Worm (Caenorhabditis elegans) whole organism, young adult: Measurements from ENCODE around the gene C03C10.2.

Source experiments
- B0336.3 ChIP-seq: fragments of 200-800 bp; sonication (Bioruptor generic); IDR thresholded peaks from 2 replicates; pipeline ENCODE4 v1.3.6; 2022; ENCODE audit warnings: missing genetic modification characterization, missing compliant biosample characterization
- C17E4.6 ChIP-seq: fragments of 200-800 bp; sonication (Bioruptor generic); IDR thresholded peaks from 2 replicates; pipeline ENCODE4 v1.3.6; 2022; ENCODE audit warnings: missing genetic modification reagents, missing genetic modification characterization, missing compliant biosample characterization
- F52B5.7 ChIP-seq: sonication (generic microtip); optimal IDR thresholded peaks from 2 replicates; lab custom pipeline; 2016; ENCODE audit warnings: mild to moderate bottlenecking, missing genetic modification characterization, missing compliant biosample characterization
- K12H6.12 ChIP-seq: fragments of 200-800 bp; sonication (Bioruptor generic); optimal IDR thresholded peaks from 2 replicates; lab custom pipeline; 2018; ENCODE audit warnings: mild to moderate bottlenecking, missing genetic modification characterization, missing compliant biosample characterization
- Y53F4B.3 ChIP-seq: fragments of 200-800 bp; sonication (Bioruptor generic); IDR thresholded peaks from 2 replicates; pipeline ENCODE4 v1.3.6; 2022; ENCODE audit warnings: missing genetic modification reagents, missing genetic modification characterization, missing compliant biosample characterization
- Y67H2A.10 ChIP-seq: fragments of 200-800 bp; sonication (Bioruptor generic); conservative IDR thresholded peaks from 2 replicates; pipeline ENCODE4 v1.3.6; 2022; ENCODE audit warnings: missing genetic modification reagents, missing genetic modification characterization, missing compliant biosample characterization
- Y95B8A.8 ChIP-seq: fragments of 200-800 bp; sonication (Bioruptor generic); IDR thresholded peaks from 2 replicates; pipeline ENCODE4 v1.3.6; 2022; ENCODE audit warnings: missing genetic modification reagents, missing genetic modification characterization, missing compliant biosample characterization
- ama-1 ChIP-seq, 3 experiments: fragments of 150-350 bp in 1 of 3; sonication (generic microtip) in 2 of 3; optimal IDR thresholded peaks; 2 replicates each; lab custom pipeline; 2014 to 2018; ENCODE audit warnings: missing biosample characterization in 2 of 3, missing genetic modification characterization in 2 of 3, missing genetic modification reagents in 2 of 3
- attf-3 ChIP-seq: fragments of 200-800 bp; sonication (Bioruptor generic); conservative IDR thresholded peaks from 2 replicates; pipeline ENCODE4 v1.3.6; 2022; ENCODE audit warnings: missing genetic modification reagents, missing genetic modification characterization, missing compliant biosample characterization
- ceh-100 ChIP-seq: fragments of 200-800 bp; sonication (Bioruptor generic); IDR thresholded peaks from 2 replicates; pipeline ENCODE4 v1.3.6; 2022; ENCODE audit warnings: missing genetic modification reagents, missing genetic modification characterization, missing compliant biosample characterization
- ceh-91 ChIP-seq: fragments of 200-800 bp; sonication (Bioruptor generic); IDR thresholded peaks from 2 replicates; pipeline ENCODE4 v1.3.6; 2022; ENCODE audit warnings: missing genetic modification reagents, missing genetic modification characterization, missing compliant biosample characterization
- chd-7 ChIP-seq: sonication (generic microtip); optimal IDR thresholded peaks from 2 replicates; lab custom pipeline; 2016; ENCODE audit warnings: mild to moderate bottlenecking, missing genetic modification characterization, moderate library complexity, missing compliant biosample characterization
- dpff-1 ChIP-seq: sonication (generic microtip); optimal IDR thresholded peaks from 2 replicates; lab custom pipeline; 2017; ENCODE audit warnings: mild to moderate bottlenecking, missing genetic modification characterization, missing compliant biosample characterization
- dpl-1 ChIP-seq: fragments of 150-350 bp; optimal IDR thresholded peaks from 2 replicates; lab custom pipeline; 2014; ENCODE audit warnings: missing biosample characterization, missing genetic modification reagents, missing genetic modification characterization
- hlh-12 ChIP-seq: sonication (generic microtip); optimal IDR thresholded peaks from 2 replicates; lab custom pipeline; 2016; ENCODE audit warnings: missing genetic modification characterization, missing compliant biosample characterization
- hrde-1 ChIP-seq: sonication (generic microtip); optimal IDR thresholded peaks from 2 replicates; lab custom pipeline; 2016; ENCODE audit warnings: missing genetic modification characterization, mild to moderate bottlenecking, missing compliant biosample characterization, moderate library complexity, missing genotype, missing genetic modification reagents, borderline replicate concordance
- hsf-1 ChIP-seq: fragments of 200-800 bp; sonication (Bioruptor generic); IDR thresholded peaks from 2 replicates; pipeline ENCODE4 v1.3.6; 2022; ENCODE audit warnings: missing genetic modification reagents, missing genetic modification characterization, missing compliant biosample characterization
- lag-1 ChIP-seq: fragments of 200-800 bp; sonication (Bioruptor generic); IDR thresholded peaks from 2 replicates; pipeline ENCODE4 v1.3.6; 2022; ENCODE audit warnings: missing genetic modification reagents, missing genetic modification characterization, missing compliant biosample characterization
- lsy-27 ChIP-seq: sonication (generic microtip); optimal IDR thresholded peaks from 2 replicates; lab custom pipeline; 2017; ENCODE audit warnings: missing genetic modification characterization, mild to moderate bottlenecking, missing compliant biosample characterization, antibody characterized with exemption, missing genotype, borderline replicate concordance; ENCODE audit not compliant: insufficient read depth
- madf-10 ChIP-seq: sonication (generic microtip); optimal IDR thresholded peaks from 2 replicates; lab custom pipeline; 2016; ENCODE audit warnings: mild to moderate bottlenecking, missing genetic modification characterization, missing compliant biosample characterization
- madf-6 ChIP-seq: fragments of 200-800 bp; sonication (Bioruptor generic); IDR thresholded peaks from 2 replicates; pipeline ENCODE4 v1.3.6; 2022; ENCODE audit warnings: missing genetic modification reagents, missing genetic modification characterization, missing compliant biosample characterization
- madf-8 ChIP-seq: fragments of 200-800 bp; sonication (Bioruptor generic); conservative IDR thresholded peaks from 2 replicates; pipeline ENCODE4 v1.3.6; 2022; ENCODE audit warnings: missing genetic modification reagents, missing genetic modification characterization, missing compliant biosample characterization
- mes-4 ChIP-seq: sonication (generic microtip); optimal IDR thresholded peaks from 2 replicates; lab custom pipeline; 2016; ENCODE audit warnings: missing genotype, missing genetic modification characterization, missing compliant biosample characterization
- nfya-1 ChIP-seq: sonication (generic microtip); optimal IDR thresholded peaks from 2 replicates; lab custom pipeline; 2017; ENCODE audit warnings: antibody characterized with exemption, missing compliant biosample characterization, missing genetic modification characterization, borderline replicate concordance; ENCODE audit not compliant: insufficient read depth
- nfyb-1 ChIP-seq: fragments of 200-800 bp; sonication (Bioruptor generic); IDR thresholded peaks from 2 replicates; pipeline ENCODE4 v1.3.6; 2022; ENCODE audit warnings: missing genetic modification reagents, missing genetic modification characterization, missing compliant biosample characterization
- nhr-179 ChIP-seq: sonication (generic microtip); optimal IDR thresholded peaks from 2 replicates; lab custom pipeline; 2016; ENCODE audit warnings: mild to moderate bottlenecking, missing genetic modification characterization, missing compliant biosample characterization
- nhr-27 ChIP-seq: fragments of 200-800 bp; sonication (Bioruptor generic); optimal IDR thresholded peaks from 2 replicates; lab custom pipeline; 2018; ENCODE audit warnings: mild to moderate bottlenecking, missing genetic modification characterization, moderate library complexity, missing compliant biosample characterization
- nhr-80 ChIP-seq: sonication (generic microtip); optimal IDR thresholded peaks from 2 replicates; lab custom pipeline; 2016; ENCODE audit warnings: missing genetic modification characterization, missing compliant biosample characterization
- sdz-38 ChIP-seq: sonication (generic microtip); optimal IDR thresholded peaks from 2 replicates; lab custom pipeline; 2016; ENCODE audit warnings: missing genotype, missing genetic modification characterization, missing compliant biosample characterization
- sea-2 ChIP-seq: fragments of 200-800 bp; sonication (Bioruptor generic); IDR thresholded peaks from 2 replicates; pipeline ENCODE4 v1.3.6; 2022; ENCODE audit warnings: missing genetic modification characterization, missing compliant biosample characterization
- snpc-1.1 ChIP-seq: sonication (generic microtip); optimal IDR thresholded peaks from 2 replicates; lab custom pipeline; 2017; ENCODE audit warnings: missing genetic modification characterization, mild to moderate bottlenecking, missing compliant biosample characterization, antibody characterized with exemption, moderate library complexity, missing genotype, missing genetic modification reagents; ENCODE audit not compliant: insufficient read depth
- somi-1 ChIP-seq: fragments of 200-800 bp; sonication (Bioruptor generic); optimal IDR thresholded peaks from 2 replicates; lab custom pipeline; 2018; ENCODE audit warnings: mild to moderate bottlenecking, missing genetic modification characterization, missing compliant biosample characterization
- tlf-1 ChIP-seq: fragments of 200-800 bp; sonication (Bioruptor generic); optimal IDR thresholded peaks from 2 replicates; lab custom pipeline; 2018; ENCODE audit warnings: mild to moderate bottlenecking, missing genetic modification characterization, missing compliant biosample characterization
- unc-62 ChIP-seq: fragments of 150-350 bp; optimal IDR thresholded peaks from 2 replicates; lab custom pipeline; 2014; ENCODE audit warnings: missing biosample characterization, missing genetic modification reagents, missing genetic modification characterization
- zfh-2 ChIP-seq: fragments of 200-800 bp; sonication (Bioruptor generic); conservative IDR thresholded peaks from 2 replicates; pipeline ENCODE4 v1.3.6; 2022; ENCODE audit warnings: missing genetic modification reagents, missing genetic modification characterization, missing compliant biosample characterization
- ztf-22 ChIP-seq: fragments of 200-800 bp; sonication (Bioruptor generic); optimal IDR thresholded peaks from 2 replicates; lab custom pipeline; 2018; ENCODE audit warnings: mild to moderate bottlenecking, missing genetic modification characterization, moderate library complexity, missing compliant biosample characterization
- ztf-3 ChIP-seq: fragments of 200-800 bp; sonication (Bioruptor generic); optimal IDR thresholded peaks from 2 replicates; lab custom pipeline; 2018; ENCODE audit warnings: mild to moderate bottlenecking, missing genetic modification characterization, missing compliant biosample characterization

The C03C10.2 gene

DNA sequence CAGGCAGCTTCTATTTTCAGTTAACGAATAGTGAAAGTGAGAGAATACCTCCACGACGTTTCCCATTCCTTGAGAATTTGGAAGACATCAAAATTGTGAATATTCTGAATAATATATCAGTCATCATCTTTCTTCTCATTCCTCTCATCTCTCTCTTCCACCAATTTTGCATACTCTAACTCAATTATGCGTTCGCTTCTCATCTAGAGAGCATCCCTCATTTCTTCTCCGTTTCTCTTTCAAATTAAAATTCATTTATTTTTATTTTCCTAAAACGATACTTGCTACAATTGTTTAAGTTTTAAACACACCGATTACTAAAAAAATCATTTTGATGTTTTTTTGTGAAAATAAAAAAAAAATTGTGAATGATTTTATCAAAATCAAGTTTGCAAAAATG lies 12.3 kb downstream of the C03C10.2 start:
- TF ChIP-seq nhr-179 (tag; lab: Kevin White, UChicago) (no peak), unc-62 (no peak), sea-2 (GFP tag; lab: Robert Waterston, UW) (no peak), Y53F4B.3 (no peak)

DNA sequence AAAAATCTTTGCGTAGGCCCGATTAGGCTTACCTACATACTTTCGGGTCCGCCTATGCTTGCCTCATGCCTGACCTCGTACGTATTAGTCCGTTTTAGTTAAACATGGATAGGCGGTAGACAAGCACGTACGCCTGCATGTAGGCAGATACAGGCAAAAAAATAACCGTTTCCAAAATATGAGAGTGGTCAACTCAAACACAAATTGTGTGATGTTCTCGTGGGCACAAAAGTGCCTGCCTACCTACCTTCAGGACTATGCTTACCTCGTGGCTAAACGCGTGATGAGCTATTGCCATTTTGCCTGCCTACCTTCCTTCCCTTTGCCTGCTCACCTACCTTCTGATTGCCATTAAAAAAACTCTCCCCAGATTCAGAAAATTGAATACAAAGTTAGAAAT lies 15.7 kb downstream of the C03C10.2 start:
- TF ChIP-seq madf-10 (tag; lab: Kevin White, UChicago) (no peak), attf-3 (GFP tag; lab: Robert Waterston, UW) (no peak), nfyb-1 (no peak), nhr-179 (tag; lab: Kevin White, UChicago) (no peak), hlh-12 (tag; lab: Kevin White, UChicago) (no peak), zfh-2 (GFP tag; lab: Robert Waterston, UW) (no peak), hsf-1 (GFP tag; lab: Robert Waterston, UW) (no peak), nhr-80 (tag; lab: Kevin White, UChicago) (no peak), lsy-27 (tag; lab: Kevin White, UChicago) (no peak), nfya-1 (no peak)

DNA sequence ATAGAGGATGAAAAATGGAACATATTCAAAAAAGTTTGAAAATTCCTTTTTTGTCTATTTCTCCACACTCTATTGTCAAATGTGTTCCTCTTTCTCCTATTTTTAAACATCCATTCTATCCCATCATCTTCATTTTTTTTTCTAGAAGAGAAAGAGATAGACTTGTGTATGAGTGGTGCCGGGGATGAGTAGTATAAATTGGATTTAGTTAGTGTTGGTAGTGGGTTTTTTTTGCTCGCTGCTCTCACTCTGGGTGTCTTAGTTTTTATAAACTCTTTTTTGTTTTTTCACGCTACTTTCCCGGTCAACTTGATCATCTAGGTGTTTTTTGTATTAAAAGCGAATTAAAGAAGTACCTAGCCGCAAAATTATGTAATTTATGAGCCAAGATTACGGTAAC lies 16.4 kb downstream of the C03C10.2 start:
- TF ChIP-seq snpc-1.1 (no peak), Y67H2A.10 (GFP tag; lab: Robert Waterston, UW) (no peak), F52B5.7 (tag; lab: Kevin White, UChicago) (no peak), zfh-2 (GFP tag; lab: Robert Waterston, UW) (no peak), Y95B8A.8 (GFP tag; lab: Robert Waterston, UW) (no peak), lsy-27 (tag; lab: Kevin White, UChicago) (no peak), dpff-1 (tag; lab: Kevin White, UChicago) (no peak), Y53F4B.3 (no peak), hrde-1 (tag; lab: Kevin White, UChicago) (no peak), nhr-27 (tag; lab: Kevin White, UChicago) (no peak), madf-6 (GFP tag; lab: Robert Waterston, UW) (no peak), B0336.3 (no peak), sdz-38 (tag; lab: Kevin White, UChicago) (no peak), lag-1 (GFP tag; lab: Robert Waterston, UW) (no peak)

- TF ChIP-seq K12H6.12: no peak
- no peak for TF ChIP-seq C17E4.6 (GFP tag; lab: Robert Waterston, UW)
- no peak for TF ChIP-seq chd-7
- TF ChIP-seq dpl-1 (GFP tag; lab: Kevin White, UChicago): no peak
- TF ChIP-seq Y67H2A.10 (GFP tag; lab: Robert Waterston, UW): no peak
- no peak for TF ChIP-seq ztf-3 (GFP tag; lab: Kevin White, UChicago)
- TF ChIP-seq somi-1 (GFP tag; lab: Kevin White, UChicago): no peak
- no peak for TF ChIP-seq madf-8 (GFP tag; lab: Robert Waterston, UW)
- no peak for TF ChIP-seq sdz-38 (tag; lab: Kevin White, UChicago)
- no peak for TF ChIP-seq mes-4
- TF ChIP-seq ceh-91: no peak
- no peak for TF ChIP-seq ceh-100
- no peak for TF ChIP-seq tlf-1 (GFP tag; lab: Kevin White, UChicago)
- no peak for TF ChIP-seq ztf-22 (GFP tag; lab: Kevin White, UChicago)
- TF ChIP-seq ama-1 (optimal IDR thresholded peaks at IDR 0.05; lab: Kevin White, UChicago): no peak
- no peak for TF ChIP-seq ama-1 (GFP tag; optimal IDR thresholded peaks at IDR 0.05; lab: Kevin White, UChicago)
- TF ChIP-seq madf-6 (GFP tag; lab: Robert Waterston, UW): no peak
These were observed 17.2 kb downstream of the C03C10.2 start for ce11 chrIII:4107929-4108520.
